Fruit fly (Drosophila melanogaster) whole organism, prepupa: Measurements from ENCODE around the gene smp-30.

ENCODE experiments used
- CG10631 ChIP-seq: fragments of 200-800 bp; sonication (Bioruptor generic); optimal IDR thresholded peaks from 2 replicates; lab custom pipeline; 2016; ENCODE audit warnings: missing biosample characterization, missing genetic modification characterization
- CG11294 ChIP-seq: fragments of 200-800 bp; sonication (Bioruptor generic); IDR thresholded peaks from 2 replicates; pipeline ENCODE4 v1.3.6; 2022; ENCODE audit warnings: missing biosample characterization, missing genetic modification characterization
- CG11762 ChIP-seq: fragments of 200-800 bp; sonication (Bioruptor generic); optimal IDR thresholded peaks from 3 replicates; lab custom pipeline; 2016; ENCODE audit warnings: missing biosample characterization, missing genetic modification characterization; ENCODE audit not compliant: insufficient read depth
- CG11902 ChIP-seq: fragments of 200-800 bp; sonication (Bioruptor generic); optimal IDR thresholded peaks from 3 replicates; lab custom pipeline; 2016; ENCODE audit warnings: missing biosample characterization, missing genetic modification characterization
- CG1621 ChIP-seq: fragments of 200-800 bp; sonication (Bioruptor generic); optimal IDR thresholded peaks from 3 replicates; lab custom pipeline; 2018; ENCODE audit warnings: missing biosample characterization, mild to moderate bottlenecking, missing genetic modification characterization
- CG16779 ChIP-seq: fragments of 200-800 bp; sonication (Bioruptor generic); optimal IDR thresholded peaks from 3 replicates; lab custom pipeline; 2017; ENCODE audit warnings: missing biosample characterization, mild to moderate bottlenecking, missing genetic modification characterization
- CG31627 ChIP-seq: fragments of 200-800 bp; sonication (Bioruptor generic); optimal IDR thresholded peaks from 3 replicates; lab custom pipeline; 2016; ENCODE audit warnings: missing biosample characterization, missing genetic modification characterization
- CG32006 ChIP-seq: fragments of 200-800 bp; sonication (Bioruptor generic); optimal IDR thresholded peaks from 3 replicates; lab custom pipeline; 2017; ENCODE audit warnings: missing biosample characterization, mild to moderate bottlenecking, missing genetic modification characterization
- CG3919 ChIP-seq: fragments of 200-800 bp; sonication (Bioruptor generic); optimal IDR thresholded peaks from 3 replicates; lab custom pipeline; 2016; ENCODE audit warnings: missing biosample characterization, missing genetic modification characterization
- CG6276 ChIP-seq: fragments of 200-800 bp; sonication (Bioruptor generic); optimal IDR thresholded peaks from 2 replicates; lab custom pipeline; 2017; ENCODE audit warnings: missing biosample characterization, mild to moderate bottlenecking, missing genetic modification characterization
- CG6854 ChIP-seq: fragments of 200-800 bp; sonication (Bioruptor generic); optimal IDR thresholded peaks from 2 replicates; lab custom pipeline; 2017; ENCODE audit warnings: missing biosample characterization, mild to moderate bottlenecking, missing genetic modification characterization
- CG8119 ChIP-seq: fragments of 200-800 bp; sonication (Bioruptor generic); IDR thresholded peaks from 3 replicates; pipeline ENCODE4 v1.3.6; 2022; ENCODE audit warnings: missing biosample characterization, missing genetic modification characterization
- CG8319 ChIP-seq: fragments of 200-800 bp; sonication (Bioruptor generic); optimal IDR thresholded peaks from 3 replicates; lab custom pipeline; 2016; ENCODE audit warnings: missing biosample characterization, missing genetic modification characterization
- CG8632 ChIP-seq: fragments of 200-800 bp; sonication (Bioruptor generic); optimal IDR thresholded peaks from 3 replicates; lab custom pipeline; 2016; ENCODE audit warnings: missing biosample characterization, missing genetic modification characterization
- Eip75B ChIP-seq: fragments of 200-800 bp; sonication (Bioruptor generic); optimal IDR thresholded peaks from 3 replicates; lab custom pipeline; 2016; ENCODE audit warnings: missing biosample characterization, missing genetic modification characterization
- Eip78C ChIP-seq: fragments of 200-800 bp; sonication (Bioruptor generic); peaks from one replicate; lab custom pipeline; 2016; ENCODE audit warnings: missing biosample characterization, missing genetic modification characterization
- Eip93F ChIP-seq: fragments of 200-800 bp; sonication (Bioruptor generic); optimal IDR thresholded peaks from 2 replicates; lab custom pipeline; 2016; ENCODE audit warnings: missing biosample characterization, mild to moderate bottlenecking, missing genetic modification characterization
- Ets96B ChIP-seq: fragments of 200-800 bp; optimal IDR thresholded peaks from 2 replicates; lab custom pipeline; 2019; ENCODE audit warnings: missing biosample characterization, mild to moderate bottlenecking, missing genetic modification characterization, moderate library complexity
- Gug ChIP-seq: fragments of 200-800 bp; sonication (Bioruptor generic); IDR thresholded peaks from 2 replicates; pipeline ENCODE4 v1.3.6; 2022; ENCODE audit warnings: missing biosample characterization, missing genetic modification characterization
- Hr38 ChIP-seq: sonication (Bioruptor generic); optimal IDR thresholded peaks from 2 replicates; lab custom pipeline; 2016; ENCODE audit warnings: missing biosample characterization, missing genetic modification characterization
- Hr4 ChIP-seq: fragments of 200-800 bp; sonication (Bioruptor generic); optimal IDR thresholded peaks from 3 replicates; lab custom pipeline; 2016; ENCODE audit warnings: missing biosample characterization, missing genetic modification characterization
- Lpt ChIP-seq: fragments of 200-800 bp; sonication (Bioruptor generic); optimal IDR thresholded peaks from 3 replicates; lab custom pipeline; 2016; ENCODE audit warnings: missing biosample characterization, missing genetic modification characterization
- OdsH ChIP-seq: fragments of 200-800 bp; sonication (Bioruptor generic); optimal IDR thresholded peaks from 3 replicates; lab custom pipeline; 2016; ENCODE audit warnings: missing biosample characterization, missing genetic modification characterization
- Smox ChIP-seq: fragments of 200-800 bp; sonication (Bioruptor generic); optimal IDR thresholded peaks from 3 replicates; lab custom pipeline; 2016; ENCODE audit warnings: missing biosample characterization, missing genetic modification characterization
- Sox102F ChIP-seq: fragments of 200-800 bp; sonication (Bioruptor generic); optimal IDR thresholded peaks from 2 replicates; lab custom pipeline; 2016; ENCODE audit warnings: missing biosample characterization, mild to moderate bottlenecking, missing genetic modification characterization
- Sox14 ChIP-seq: fragments of 200-800 bp; sonication (Bioruptor generic); optimal IDR thresholded peaks from 3 replicates; lab custom pipeline; 2016; ENCODE audit warnings: missing biosample characterization, missing genetic modification characterization
- Sox15 ChIP-seq: fragments of 200-800 bp; sonication (Bioruptor generic); optimal IDR thresholded peaks from 3 replicates; lab custom pipeline; 2016; ENCODE audit warnings: missing biosample characterization, missing genetic modification characterization
- acj6 ChIP-seq: fragments of 200-800 bp; sonication (Bioruptor generic); optimal IDR thresholded peaks from 3 replicates; lab custom pipeline; 2016; ENCODE audit warnings: missing biosample characterization, missing genetic modification characterization
- cyc ChIP-seq: fragments of 200-800 bp; sonication (Bioruptor generic); optimal IDR thresholded peaks from 3 replicates; lab custom pipeline; 2016; ENCODE audit warnings: missing biosample characterization, missing genetic modification characterization
- dac ChIP-seq: fragments of 200-800 bp; sonication (Bioruptor generic); optimal IDR thresholded peaks from 2 replicates; lab custom pipeline; 2017; ENCODE audit warnings: missing biosample characterization, mild to moderate bottlenecking, missing genetic modification characterization
- dsx ChIP-seq: fragments of 200-800 bp; optimal IDR thresholded peaks from 3 replicates; lab custom pipeline; 2019; ENCODE audit warnings: missing biosample characterization, mild to moderate bottlenecking, missing genetic modification characterization, moderate library complexity; ENCODE audit not compliant: poor library complexity, severe bottlenecking
- eg ChIP-seq: fragments of 200-800 bp; sonication (Bioruptor generic); IDR thresholded peaks from 3 replicates; pipeline ENCODE4 v1.3.6; 2022; ENCODE audit warnings: missing biosample characterization, missing genetic modification characterization
- esn ChIP-seq: fragments of 200-800 bp; sonication (Bioruptor generic); optimal IDR thresholded peaks from 2 replicates; lab custom pipeline; 2016; ENCODE audit warnings: missing biosample characterization, mild to moderate bottlenecking, missing genetic modification characterization, moderate library complexity
- fd59A ChIP-seq: fragments of 200-800 bp; sonication (Bioruptor generic); optimal IDR thresholded peaks from 2 replicates; lab custom pipeline; 2017; ENCODE audit warnings: missing biosample characterization, mild to moderate bottlenecking, missing genetic modification characterization, missing genetic modification reagents
- fd85E ChIP-seq: fragments of 200-800 bp; sonication (Bioruptor generic); optimal IDR thresholded peaks from 3 replicates; lab custom pipeline; 2016; ENCODE audit warnings: missing biosample characterization, missing genetic modification characterization
- net ChIP-seq: fragments of 200-800 bp; sonication (Bioruptor generic); optimal IDR thresholded peaks from 3 replicates; lab custom pipeline; 2016; ENCODE audit warnings: missing biosample characterization, missing genetic modification characterization
- pdm3 ChIP-seq: fragments of 200-800 bp; sonication (Bioruptor generic); optimal IDR thresholded peaks from 3 replicates; lab custom pipeline; 2016; ENCODE audit warnings: missing biosample characterization, missing genetic modification characterization
- salr ChIP-seq, 2 experiments: fragments of 200-800 bp; sonication (Bioruptor generic); optimal IDR thresholded peaks; 3 replicates each; lab custom pipeline; 2016 to 2018; ENCODE audit warnings: missing biosample characterization in 2 of 2, missing genetic modification characterization in 2 of 2, mild to moderate bottlenecking in 1 of 2
- spab ChIP-seq: fragments of 200-800 bp; sonication (Bioruptor generic); optimal IDR thresholded peaks from 2 replicates; lab custom pipeline; 2017; ENCODE audit warnings: missing biosample characterization, mild to moderate bottlenecking, missing genetic modification characterization, missing genetic modification reagents
- ss ChIP-seq, 2 experiments: fragments of 200-800 bp; sonication (Bioruptor generic); optimal IDR thresholded peaks; 2 replicates in 1 of 2; 3 replicates in 1 of 2; lab custom pipeline; 2017 to 2018; ENCODE audit warnings: mild to moderate bottlenecking in 2 of 2, missing biosample characterization in 2 of 2, missing genetic modification characterization in 2 of 2, moderate library complexity in 1 of 2
- svp ChIP-seq: fragments of 200-800 bp; sonication (Bioruptor generic); peaks from one replicate; lab custom pipeline; 2016; ENCODE audit warnings: missing biosample characterization, missing genetic modification characterization
- topi ChIP-seq: fragments of 200-800 bp; sonication (Bioruptor generic); optimal IDR thresholded peaks from 3 replicates; lab custom pipeline; 2016; ENCODE audit warnings: missing biosample characterization, missing genetic modification characterization
- vri ChIP-seq: fragments of 200-800 bp; sonication (Bioruptor generic); optimal IDR thresholded peaks from 3 replicates; lab custom pipeline; 2016; ENCODE audit warnings: missing biosample characterization, mild to moderate bottlenecking, missing genetic modification characterization

Gene smp-30

DNA sequence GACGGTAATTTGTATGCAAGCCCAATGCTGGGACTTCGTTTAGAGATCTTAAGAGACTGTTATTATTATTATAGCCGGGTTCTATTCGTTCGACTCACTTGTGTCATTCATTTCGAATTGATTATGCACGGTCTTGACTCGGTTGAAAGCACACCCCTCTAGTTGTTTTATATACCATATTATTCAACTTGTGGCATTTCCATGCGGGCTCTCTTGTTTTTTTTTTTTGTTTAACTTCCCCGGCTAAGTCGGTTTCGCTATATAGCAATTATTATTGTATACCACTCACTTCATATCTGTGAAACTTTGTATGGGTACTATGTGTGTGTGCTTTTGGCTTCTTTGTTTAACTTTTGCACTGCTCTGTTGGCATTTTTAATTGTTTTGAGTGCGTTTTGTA lies at the start of gene smp-30:
smp-30 (minus strand) TSS at position 224 of the 400 bp plus-strand sequence.
- TF ChIP-seq CG31627 (GFP tag; lab: Kevin White, UChicago) (no peak), vri (GFP tag; lab: Kevin White, UChicago) (peak; percentile 1), CG32006 (GFP tag; lab: Kevin White, UChicago) (no peak), ss (GFP tag; optimal IDR thresholded peaks at IDR 0.05; lab: Kevin White, UChicago) (no peak), Sox14 (peak; percentile 26), dac (GFP tag; lab: Kevin White, UChicago) (no peak), dsx (peak; percentile 47), CG11294 (GFP tag; lab: Robert Waterston, UW) (no peak)
- TF ChIP-seq, all 60 proteins: peak for 3

DNA sequence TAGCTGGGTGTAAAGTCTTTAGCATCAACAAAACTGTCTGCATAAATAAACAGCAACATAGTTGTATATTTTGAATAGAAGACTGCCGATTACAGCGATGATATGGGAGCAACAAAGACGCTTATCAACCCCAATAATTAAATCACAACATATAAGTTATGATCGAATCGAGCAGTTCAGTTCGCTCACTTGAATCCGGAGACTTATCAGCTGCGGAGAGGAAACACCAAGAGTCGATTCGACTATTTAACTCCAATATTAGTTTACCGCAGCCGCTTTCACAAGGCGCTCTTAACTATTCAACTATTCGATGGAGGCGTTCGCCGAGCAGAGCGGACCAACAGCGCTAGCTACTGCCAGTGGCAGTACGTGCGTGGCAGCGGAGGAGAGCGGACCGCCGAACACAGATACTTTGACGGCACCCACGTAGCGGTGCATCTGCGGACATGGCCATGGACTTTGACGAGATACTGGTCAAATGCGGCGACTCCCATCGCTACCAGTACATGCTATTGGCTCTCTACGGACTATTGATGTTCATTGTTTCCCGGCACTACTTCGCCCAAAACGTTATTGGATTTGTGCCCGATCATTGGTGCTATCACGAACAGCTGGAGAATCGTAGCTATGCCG lies 47.7 kb upstream of the smp-30 start, which contains the start of gene CG14856:
CG14856 (plus strand) TSS at position 361 of the 633 bp plus-strand sequence.
- no peak for TF ChIP-seq fd59A (GFP tag; lab: Kevin White, UChicago)
- TF ChIP-seq Lpt (GFP tag; lab: Kevin White, UChicago) = no peak
- TF ChIP-seq dac (GFP tag; lab: Kevin White, UChicago) = no peak
- 0 out of 3 replicates have a peak, but pooled peaks have one; percentile 34 for TF ChIP-seq eg (GFP tag; lab: Robert Waterston, UW)
- TF ChIP-seq Eip78C = no peak
- TF ChIP-seq Eip93F (GFP tag; lab: Kevin White, UChicago) = no peak
- no peak for TF ChIP-seq Gug (GFP tag; lab: Robert Waterston, UW)
- TF ChIP-seq Sox15 (GFP tag; lab: Kevin White, UChicago) = no peak

- TF ChIP-seq CG11902 (GFP tag; lab: Kevin White, UChicago) = no peak
- TF ChIP-seq pdm3 (GFP tag; lab: Kevin White, UChicago) = no peak
- TF ChIP-seq Sox102F (GFP tag; lab: Kevin White, UChicago) = no peak
- no peak for TF ChIP-seq svp (GFP tag; lab: Kevin White, UChicago)
- no peak for TF ChIP-seq dac (GFP tag; lab: Kevin White, UChicago)
- TF ChIP-seq acj6 (GFP tag; lab: Kevin White, UChicago) = no peak
- no peak for TF ChIP-seq CG1621 (tag; lab: Kevin White, UChicago)
- TF ChIP-seq Smox (GFP tag; lab: Kevin White, UChicago) = no peak
Measured at dm6 chr3R:14796294-14796693, 45.2 kb upstream of the smp-30 start, which contains the start of gene CG14855. Gene CG14855 (plus strand): TSS chr3R:14796305.

- TF ChIP-seq cyc (GFP tag; lab: Kevin White, UChicago) = no peak
- no peak for TF ChIP-seq Ets96B
- peak; percentile 20 for TF ChIP-seq Hr4 (GFP tag; lab: Kevin White, UChicago)
- peak in 1 of 2 experiments; percentile 19 for TF ChIP-seq salr (GFP tag; optimal IDR thresholded peaks at IDR 0.05; lab: Kevin White, UChicago)
- TF ChIP-seq CG8119 (GFP tag; lab: Robert Waterston, UW) = peak; percentile 54; the same call in 2 of the 3 replicates
- TF ChIP-seq CG10631 (GFP tag; lab: Kevin White, UChicago) = peak; percentile 6
Measured at dm6 chr3R:14786669-14787068, 35.6 kb upstream of the smp-30 start.

DNA sequence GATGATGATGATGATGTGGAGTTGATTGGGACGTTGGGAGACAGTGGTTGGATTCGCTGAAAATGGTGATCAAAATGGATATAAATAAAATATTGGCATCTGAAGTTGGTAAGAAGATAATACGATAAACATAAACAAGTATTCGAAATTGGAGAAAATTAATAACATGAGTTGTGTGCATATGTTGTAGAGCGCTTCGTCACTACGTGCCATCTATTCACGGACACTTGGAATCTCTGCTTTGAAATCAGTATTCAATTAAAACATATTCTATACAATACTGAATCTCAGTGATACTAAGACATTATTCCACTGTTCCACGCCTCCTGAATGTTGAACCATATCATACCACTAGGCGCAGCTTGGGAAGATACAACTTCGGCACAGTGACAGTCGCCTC lies 34.3 kb upstream of the smp-30 start:
- TF ChIP-seq CG6854 (no peak), CG3919 (no peak), Eip93F (GFP tag; lab: Kevin White, UChicago) (no peak), topi (no peak), CG8319 (GFP tag; lab: Kevin White, UChicago) (no peak), spab (GFP tag; lab: Kevin White, UChicago) (no peak), Lpt (GFP tag; lab: Kevin White, UChicago) (no peak), CG31627 (GFP tag; lab: Kevin White, UChicago) (no peak), acj6 (GFP tag; lab: Kevin White, UChicago) (no peak), CG11762 (GFP tag; lab: Kevin White, UChicago) (no peak), CG10631 (GFP tag; lab: Kevin White, UChicago) (no peak), OdsH (GFP tag; lab: Kevin White, UChicago) (no peak), CG8632 (GFP tag; lab: Kevin White, UChicago) (no peak), CG11902 (GFP tag; lab: Kevin White, UChicago) (no peak), CG16779 (tag; lab: Kevin White, UChicago) (no peak), esn (no peak), net (GFP tag; lab: Kevin White, UChicago) (peak; percentile 6), Sox14 (peak; percentile 21), Hr38 (no peak), Eip78C (no peak), Eip75B (GFP tag; lab: Kevin White, UChicago) (no peak), CG6276 (no peak), fd85E (GFP tag; lab: Kevin White, UChicago) (no peak)
